Worm (Caenorhabditis elegans) whole organism, young adult: ENCODE measurements around the gene K10B3.1.
A peak's percentile ranks its signal among the peaks of the same experiment; 100 is the strongest.

ENCODE experiments used
- Y67H2A.10 ChIP-seq: fragments of 200-800 bp; sonication (Bioruptor generic); conservative IDR thresholded peaks from 2 replicates; pipeline ENCODE4 v1.3.6; 2022; ENCODE audit warnings: missing genetic modification reagents, missing genetic modification characterization, missing compliant biosample characterization
- Y95B8A.8 ChIP-seq: fragments of 200-800 bp; sonication (Bioruptor generic); IDR thresholded peaks from 2 replicates; pipeline ENCODE4 v1.3.6; 2022; ENCODE audit warnings: missing genetic modification reagents, missing genetic modification characterization, missing compliant biosample characterization
- akir-1 ChIP-seq: fragments of 200-800 bp; sonication (Bioruptor generic); optimal IDR thresholded peaks from 2 replicates; lab custom pipeline; 2018; ENCODE audit warnings: mild to moderate bottlenecking, missing genetic modification characterization, moderate library complexity, missing compliant biosample characterization
- ama-1 ChIP-seq, 3 experiments: fragments of 150-350 bp in 1 of 3; sonication (generic microtip) in 2 of 3; optimal IDR thresholded peaks; 2 replicates each; lab custom pipeline; 2014 to 2018; ENCODE audit warnings: missing biosample characterization in 2 of 3, missing genetic modification characterization in 2 of 3, missing genetic modification reagents in 2 of 3
- athp-1 ChIP-seq: sonication (generic microtip); optimal IDR thresholded peaks from 2 replicates; lab custom pipeline; 2017; ENCODE audit warnings: mild to moderate bottlenecking, missing genetic modification characterization, missing compliant biosample characterization
- nfyb-1 ChIP-seq: fragments of 200-800 bp; sonication (Bioruptor generic); IDR thresholded peaks from 2 replicates; pipeline ENCODE4 v1.3.6; 2022; ENCODE audit warnings: missing genetic modification reagents, missing genetic modification characterization, missing compliant biosample characterization
- snpc-4 ChIP-seq, 5 experiments: fragments of 150-350 bp in 1 of 5; sonication (generic microtip) in 4 of 5; optimal IDR thresholded peaks; 2 replicates each; lab custom pipeline; 2014 to 2018; ENCODE audit warnings: missing genetic modification characterization in 5 of 5, missing biosample characterization in 3 of 5, antibody characterized with exemption in 2 of 5, mild to moderate bottlenecking in 2 of 5, missing compliant biosample characterization in 2 of 5, missing genotype in 2 of 5, moderate library complexity in 2 of 5, missing genetic modification reagents in 1 of 5
- tbx-9 ChIP-seq: sonication (generic microtip); optimal IDR thresholded peaks from 2 replicates; lab custom pipeline; 2016; ENCODE audit warnings: borderline replicate concordance, missing genetic modification characterization, inconsistent platforms, missing compliant biosample characterization
- unc-62 ChIP-seq: fragments of 150-350 bp; optimal IDR thresholded peaks from 2 replicates; lab custom pipeline; 2014; ENCODE audit warnings: missing biosample characterization, missing genetic modification reagents, missing genetic modification characterization

DNA sequence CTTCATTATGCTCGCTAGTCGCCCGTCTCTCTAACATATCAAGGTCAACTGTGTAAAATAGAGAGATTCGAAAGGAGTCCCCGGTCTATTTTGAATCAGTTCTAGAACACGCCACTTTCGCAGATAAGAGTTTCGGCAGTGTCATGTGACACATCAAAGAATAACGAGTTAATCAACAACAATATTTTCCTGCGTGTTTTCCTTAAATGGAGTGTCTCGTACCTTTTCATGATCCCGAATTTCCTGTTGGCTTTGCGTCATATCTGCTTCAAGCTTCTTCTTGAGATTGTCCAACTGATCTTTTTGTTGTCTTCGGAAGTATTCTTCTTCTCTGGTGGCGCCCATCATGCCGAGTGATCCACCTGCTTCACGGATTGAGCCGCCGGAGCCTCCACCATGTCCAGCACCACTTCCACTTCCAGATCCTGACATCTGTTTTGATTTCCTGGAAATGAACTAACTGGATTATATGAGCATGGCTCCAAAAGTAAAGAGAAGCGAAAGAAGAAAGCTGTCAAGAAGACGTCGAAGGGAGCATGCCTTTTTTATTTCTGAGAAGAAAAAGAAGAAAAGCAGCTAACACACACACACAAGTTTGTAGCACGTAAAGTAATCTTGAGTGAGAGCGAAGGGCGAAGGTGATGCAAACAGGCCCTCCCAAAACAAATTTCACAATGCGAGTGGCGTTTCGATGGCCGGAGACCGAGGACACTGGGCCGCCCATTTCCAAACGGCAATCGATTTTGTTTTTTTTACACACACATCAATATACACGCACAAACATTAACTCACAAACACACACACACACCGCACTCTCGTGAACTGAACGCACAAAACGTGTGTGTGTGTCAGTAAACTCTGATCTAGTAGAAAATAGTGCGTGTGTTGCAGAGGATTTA is 19.9 kb upstream of the K10B3.1 start:
- TF ChIP-seq Y95B8A.8: no peak
- no peak for TF ChIP-seq akir-1 (GFP tag; lab: Kevin White, UChicago)
- no peak for TF ChIP-seq unc-62
- no peak for TF ChIP-seq snpc-4 (GFP tag; optimal IDR thresholded peaks at IDR 0.05; lab: Kevin White, UChicago)
- no peak for TF ChIP-seq snpc-4 (tag; optimal IDR thresholded peaks at IDR 0.05; lab: Kevin White, UChicago)
- no peak for TF ChIP-seq Y67H2A.10 (GFP tag; lab: Robert Waterston, UW)
- no peak for TF ChIP-seq athp-1
- no peak; the same call in 1 of the 2 replicates for TF ChIP-seq nfyb-1
- TF ChIP-seq tbx-9 (tag; lab: Kevin White, UChicago): no peak
- peak; percentile 83 for TF ChIP-seq ama-1 (optimal IDR thresholded peaks at IDR 0.05; lab: Kevin White, UChicago)
- no peak for TF ChIP-seq ama-1 (GFP tag; optimal IDR thresholded peaks at IDR 0.05; lab: Kevin White, UChicago)
